Worm (Caenorhabditis elegans) whole organism, young adult: ENCODE measurements around the gene T01G6.10.

ENCODE experiments used
- B0336.3 ChIP-seq: fragments of 200-800 bp; sonication (Bioruptor generic); IDR thresholded peaks from 2 replicates; pipeline ENCODE4 v1.3.6; 2022; ENCODE audit warnings: missing genetic modification characterization, missing compliant biosample characterization
- chd-7 ChIP-seq: sonication (generic microtip); optimal IDR thresholded peaks from 2 replicates; lab custom pipeline; 2016; ENCODE audit warnings: mild to moderate bottlenecking, missing genetic modification characterization, moderate library complexity, missing compliant biosample characterization
- die-1 ChIP-seq: sonication (generic microtip); optimal IDR thresholded peaks from 2 replicates; lab custom pipeline; 2016; ENCODE audit warnings: missing genotype, mild to moderate bottlenecking, missing genetic modification characterization, missing compliant biosample characterization
- rec-8 ChIP-seq, 2 experiments: sonication (generic microtip); optimal IDR thresholded peaks; 2 replicates each; lab custom pipeline; 2016; ENCODE audit warnings: mild to moderate bottlenecking in 2 of 2, missing genetic modification characterization in 2 of 2, missing genetic modification reagents in 2 of 2, missing genotype in 2 of 2, missing biosample characterization in 1 of 2, missing compliant biosample characterization in 1 of 2, moderate library complexity in 1 of 2
- tbx-9 ChIP-seq: sonication (generic microtip); optimal IDR thresholded peaks from 2 replicates; lab custom pipeline; 2016; ENCODE audit warnings: borderline replicate concordance, missing genetic modification characterization, inconsistent platforms, missing compliant biosample characterization
- unc-62 ChIP-seq: fragments of 150-350 bp; optimal IDR thresholded peaks from 2 replicates; lab custom pipeline; 2014; ENCODE audit warnings: missing biosample characterization, missing genetic modification reagents, missing genetic modification characterization
- ztf-25 ChIP-seq: fragments of 200-800 bp; sonication (Bioruptor generic); IDR thresholded peaks from 2 replicates; pipeline ENCODE4 v1.3.6; 2022; ENCODE audit warnings: missing genetic modification reagents, missing genetic modification characterization, missing compliant biosample characterization

DNA sequence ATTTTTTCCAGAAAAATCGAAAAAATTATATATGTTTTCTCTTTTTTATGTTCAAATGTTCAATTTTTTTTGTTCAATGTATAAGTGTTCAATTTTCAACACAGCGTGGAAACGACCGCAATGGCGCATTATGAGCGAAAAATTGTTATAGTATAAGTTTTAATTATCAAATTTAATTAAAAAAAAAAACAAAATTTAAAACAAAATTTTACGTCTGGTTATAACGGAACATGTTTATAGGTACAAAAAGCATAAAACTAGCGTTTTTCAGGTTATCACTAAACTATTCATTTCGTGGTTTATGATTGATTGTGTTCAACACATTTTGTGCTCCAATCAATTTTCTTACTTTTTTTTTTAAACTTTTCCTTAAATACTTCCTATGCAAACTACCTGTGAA, 13.7 kb downstream of the T01G6.10 start, which contains the start of gene nhr-106:
- TF ChIP-seq rec-8 (tag; optimal IDR thresholded peaks at IDR 0.05; lab: Kevin White, UChicago) (no peak), unc-62 (GFP tag; lab: Kevin White, UChicago) (no peak), die-1 (no peak), tbx-9 (tag; lab: Kevin White, UChicago) (no peak), B0336.3 (GFP tag; lab: Robert Waterston, UW) (no peak), chd-7 (tag; lab: Kevin White, UChicago) (no peak), ztf-25 (GFP tag; lab: Robert Waterston, UW) (no peak)
